Worm (Caenorhabditis elegans): ENCODE results near the gene cua-1.

The cua-1 gene

DNA sequence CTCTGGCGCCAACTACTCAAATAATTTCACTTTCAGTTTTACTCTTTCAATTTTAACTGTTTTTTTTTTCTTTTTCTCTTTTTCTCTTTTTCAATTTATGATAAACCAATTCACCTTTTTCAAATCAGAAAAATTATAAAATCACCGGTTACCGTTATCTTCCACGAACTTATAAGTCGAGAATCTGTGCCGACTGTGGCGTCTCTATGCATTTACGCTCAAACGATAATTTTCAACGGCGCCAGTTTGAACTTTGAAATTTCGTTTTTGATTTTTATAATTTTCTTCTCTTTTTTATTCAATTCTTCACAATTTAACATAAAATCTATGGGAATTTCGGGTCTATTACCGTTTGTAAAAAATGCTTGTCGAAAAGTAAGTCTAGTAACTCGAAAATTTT, 31.7 kb downstream of the cua-1 start, which contains the start of gene exo-1 (continued):
- TF ChIP-seq dmd-6 (GFP tag; IDR thresholded peaks at IDR 0.05) (no peak; the same call in 1 of the 2 replicates), mep-1 (tag; optimal IDR thresholded peaks at IDR 0.05) (peak; percentile 80), fos-1 (tag; optimal IDR thresholded peaks at IDR 0.05) (no peak), unc-130 (GFP tag; optimal IDR thresholded peaks at IDR 0.05) (peak; percentile 87), unc-39 (tag; optimal IDR thresholded peaks at IDR 0.05) (no peak), Y105C5A.15 (GFP tag; IDR thresholded peaks at IDR 0.05) (no peak), snpc-1.2 (GFP tag; IDR thresholded peaks at IDR 0.05) (no peak), gei-8 (GFP tag; optimal IDR thresholded peaks at IDR 0.05) (no peak), aly-2 (tag; optimal IDR thresholded peaks at IDR 0.05) (no peak), tag-97 (GFP tag; IDR thresholded peaks at IDR 0.05) (no peak), hlh-11 (tag; optimal IDR thresholded peaks at IDR 0.05) (no peak), ceh-44 (GFP tag; IDR thresholded peaks at IDR 0.05) (0 out of 2 replicates have a peak, but pooled peaks have one; percentile 29), lin-29 (GFP tag; IDR thresholded peaks at IDR 0.05) (no peak), zip-2 (tag; optimal IDR thresholded peaks at IDR 0.05) (no peak), madf-5 (GFP tag; IDR thresholded peaks at IDR 0.05) (no peak), daf-12 (tag; optimal IDR thresholded peaks at IDR 0.05) (no peak), dve-1 (tag; optimal IDR thresholded peaks at IDR 0.05; ENCODE audit: insufficient read depth) (no peak), nhr-48 (tag; optimal IDR thresholded peaks at IDR 0.05) (no peak), nhr-6 (tag; optimal IDR thresholded peaks at IDR 0.05) (peak; percentile 74), fkh-10 (GFP tag; optimal IDR thresholded peaks at IDR 0.05) (no peak), duxl-1 (tag; optimal IDR thresholded peaks at IDR 0.05; ENCODE audit: poor library complexity) (no peak), nhr-41 (GFP tag; IDR thresholded peaks at IDR 0.05) (no peak), skn-1 (tag; optimal IDR thresholded peaks at IDR 0.05) (no peak), mdl-1 (tag; optimal IDR thresholded peaks at IDR 0.05) (peak in 1 of 2 experiments; percentile 24), zip-11 (GFP tag; IDR thresholded peaks at IDR 0.05) (no peak), hif-1 (tag; optimal IDR thresholded peaks at IDR 0.05) (peak in 1 of 2 experiments; percentile 82), vab-7 (GFP tag; IDR thresholded peaks at IDR 0.05) (peak; percentile 28; the same call in 1 of the 2 replicates), T26A8.4 (GFP tag; IDR thresholded peaks at IDR 0.05) (no peak), F26F4.8 (GFP tag; conservative IDR thresholded peaks at IDR 0.05) (no peak), nhr-77 (tag; optimal IDR thresholded peaks at IDR 0.05) (peak; percentile 94)

- TF ChIP-seq ZK337.2 (GFP tag; IDR thresholded peaks at IDR 0.05) (no peak), F49E8.2 (tag; optimal IDR thresholded peaks at IDR 0.05; ENCODE audit: borderline replicate concordance) (no peak), nhr-41 (GFP tag; IDR thresholded peaks at IDR 0.05) (no peak), zag-1 (tag; optimal IDR thresholded peaks at IDR 0.05) (no peak), tra-1 (GFP tag; IDR thresholded peaks at IDR 0.05) (no peak), rbr-2 (tag; optimal IDR thresholded peaks at IDR 0.05) (no peak), ceh-62 (tag; optimal IDR thresholded peaks at IDR 0.05) (no peak), dmd-9 (GFP tag; IDR thresholded peaks at IDR 0.05) (no peak), ceh-20 (GFP tag; IDR thresholded peaks at IDR 0.05) (no peak), T20F7.1 (GFP tag; optimal IDR thresholded peaks at IDR 0.05) (no peak)
These were observed 36.1 kb downstream of the cua-1 start for ce11 chrIII:13418975-13419374.

- TF ChIP-seq cey-2 (tag; optimal IDR thresholded peaks at IDR 0.05; ENCODE audit: borderline replicate concordance, insufficient read depth) (no peak), nhr-42 (GFP tag; IDR thresholded peaks at IDR 0.05) (no peak), mxl-3 (GFP tag; optimal IDR thresholded peaks at IDR 0.05) (no peak), pha-4 (GFP tag; IDR thresholded peaks at IDR 0.05) (0 out of 2 replicates have a peak, but pooled peaks have one; percentile 31), pha-4 (tag; optimal IDR thresholded peaks at IDR 0.05) (no peak), daf-12 (tag; optimal IDR thresholded peaks at IDR 0.05) (no peak), ceh-62 (tag; optimal IDR thresholded peaks at IDR 0.05) (no peak), ceh-44 (GFP tag; IDR thresholded peaks at IDR 0.05) (peak; percentile 41; the same call in 1 of the 2 replicates), Y105C5A.15 (GFP tag; IDR thresholded peaks at IDR 0.05) (no peak), ceh-32 (tag; optimal IDR thresholded peaks at IDR 0.05; ENCODE audit: poor library complexity) (no peak), Y48G9A.11 (GFP tag; IDR thresholded peaks at IDR 0.05) (peak; percentile 24; the same call in 1 of the 2 replicates), dmd-8 (GFP tag; IDR thresholded peaks at IDR 0.05) (peak; percentile 82), hlh-30 (tag; optimal IDR thresholded peaks at IDR 0.05; ENCODE audit: insufficient read depth) (no peak), zip-2 (tag; optimal IDR thresholded peaks at IDR 0.05) (peak; percentile 3), attf-4 (tag; optimal IDR thresholded peaks at IDR 0.05) (no peak), aha-1 (tag) (no peak), hlh-11 (tag; optimal IDR thresholded peaks at IDR 0.05) (no peak)
These were observed 43.9 kb downstream of the cua-1 start for ce11 chrIII:13411202-13411601.

Data from whole organism, L4 larva.